Worm (Caenorhabditis elegans) whole organism, mixed stage, embryonic: Measurements from ENCODE around the gene gtf-2F2.

Experiments
- bed-3 ChIP-seq: fragments of 200-800 bp; sonication (Bioruptor generic); optimal IDR thresholded peaks from 3 replicates; lab custom pipeline; 2018; ENCODE audit warnings: mild to moderate bottlenecking, missing genetic modification characterization, moderate library complexity, missing compliant biosample characterization
- blmp-1 ChIP-seq: fragments of 150-350 bp; optimal IDR thresholded peaks from 2 replicates; lab custom pipeline; 2014; ENCODE audit warnings: missing biosample characterization, missing genetic modification characterization
- ceh-39 ChIP-seq: fragments of 150-350 bp; optimal IDR thresholded peaks from 2 replicates; lab custom pipeline; 2014; ENCODE audit warnings: missing biosample characterization, missing genetic modification characterization
- ceh-43 ChIP-seq: fragments of 200-800 bp; sonication (Bioruptor generic); optimal IDR thresholded peaks from 2 replicates; lab custom pipeline; 2018; ENCODE audit warnings: mild to moderate bottlenecking, missing genetic modification characterization, moderate library complexity, missing compliant biosample characterization
- ceh-83 ChIP-seq: fragments of 200-800 bp; sonication (Bioruptor generic); optimal IDR thresholded peaks from 2 replicates; lab custom pipeline; 2018; ENCODE audit warnings: mild to moderate bottlenecking, missing genetic modification characterization, missing compliant biosample characterization
- ces-1 ChIP-seq: fragments of 150-350 bp; optimal IDR thresholded peaks from 2 replicates; lab custom pipeline; 2014; ENCODE audit warnings: missing biosample characterization, missing genetic modification reagents, missing genetic modification characterization
- cnd-1 ChIP-seq: fragments of 200-800 bp; sonication (Bioruptor generic); optimal IDR thresholded peaks from 2 replicates; lab custom pipeline; 2018; ENCODE audit warnings: mild to moderate bottlenecking, missing genetic modification characterization, missing compliant biosample characterization
- drap-1 ChIP-seq: fragments of 200-800 bp; sonication (Bioruptor generic); optimal IDR thresholded peaks from 3 replicates; lab custom pipeline; 2018; ENCODE audit warnings: mild to moderate bottlenecking, missing genetic modification characterization, missing compliant biosample characterization
- elt-3 ChIP-seq: fragments of 150-350 bp; optimal IDR thresholded peaks from 2 replicates; lab custom pipeline; 2014; ENCODE audit warnings: missing biosample characterization, missing genetic modification characterization
- flh-1 ChIP-seq: fragments of 200-800 bp; sonication (Bioruptor generic); optimal IDR thresholded peaks from 2 replicates; lab custom pipeline; 2018; ENCODE audit warnings: mild to moderate bottlenecking, missing genetic modification characterization, moderate library complexity, missing compliant biosample characterization
- ham-2 ChIP-seq: fragments of 200-800 bp; sonication (Bioruptor generic); optimal IDR thresholded peaks from 2 replicates; lab custom pipeline; 2018; ENCODE audit warnings: mild to moderate bottlenecking, missing genetic modification characterization, missing compliant biosample characterization
- hlh-1 ChIP-seq: fragments of 150-350 bp; optimal IDR thresholded peaks from 2 replicates; lab custom pipeline; 2014; ENCODE audit warnings: missing biosample characterization, missing genetic modification reagents, missing genetic modification characterization
- lin-13 ChIP-seq: fragments of 150-350 bp; optimal IDR thresholded peaks from 2 replicates; lab custom pipeline; 2014; ENCODE audit warnings: missing biosample characterization, missing genetic modification characterization
- lsy-2 ChIP-seq: fragments of 150-350 bp; optimal IDR thresholded peaks from 2 replicates; lab custom pipeline; 2014; ENCODE audit warnings: missing biosample characterization, missing genetic modification characterization
- mab-5 ChIP-seq: fragments of 150-350 bp; optimal IDR thresholded peaks from 2 replicates; lab custom pipeline; 2014; ENCODE audit warnings: missing biosample characterization, missing genetic modification characterization
- mep-1 ChIP-seq: fragments of 150-350 bp; optimal IDR thresholded peaks from 2 replicates; lab custom pipeline; 2017; ENCODE audit warnings: missing biosample characterization, missing genetic modification reagents, missing genetic modification characterization, inconsistent platforms
- mls-2 ChIP-seq: sonication (generic microtip); optimal IDR thresholded peaks from 2 replicates; lab custom pipeline; 2016; ENCODE audit warnings: mild to moderate bottlenecking, missing genetic modification characterization, moderate library complexity, missing compliant biosample characterization
- nhr-12 ChIP-seq: fragments of 150-350 bp; optimal IDR thresholded peaks from 2 replicates; lab custom pipeline; 2014; ENCODE audit warnings: missing biosample characterization, missing genetic modification characterization
- nhr-2 ChIP-seq: fragments of 150-350 bp; optimal IDR thresholded peaks from 2 replicates; lab custom pipeline; 2014; ENCODE audit warnings: missing biosample characterization, missing genetic modification characterization
- nhr-237 ChIP-seq: fragments of 150-350 bp; optimal IDR thresholded peaks from 2 replicates; lab custom pipeline; 2014; ENCODE audit warnings: missing biosample characterization, missing genetic modification characterization
- nhr-28 ChIP-seq: fragments of 150-350 bp; optimal IDR thresholded peaks from 2 replicates; lab custom pipeline; 2014; ENCODE audit warnings: missing biosample characterization, missing genetic modification characterization
- nhr-76 ChIP-seq: sonication (generic microtip); optimal IDR thresholded peaks from 2 replicates; lab custom pipeline; 2017; ENCODE audit warnings: missing biosample characterization, missing genetic modification characterization
- pha-4 ChIP-seq: fragments of 150-350 bp; optimal IDR thresholded peaks from 2 replicates; lab custom pipeline; 2018; ENCODE audit warnings: missing biosample characterization, missing genetic modification reagents, missing genetic modification characterization
- sem-2 ChIP-seq: fragments of 200-800 bp; sonication (Bioruptor generic); optimal IDR thresholded peaks from 2 replicates; lab custom pipeline; 2018; ENCODE audit warnings: mild to moderate bottlenecking, missing genetic modification characterization, missing compliant biosample characterization
- snpc-4 ChIP-seq: fragments of 150-350 bp; optimal IDR thresholded peaks from 2 replicates; lab custom pipeline; 2014; ENCODE audit warnings: missing biosample characterization, missing genetic modification characterization
- sptf-1 ChIP-seq: sonication (generic microtip); optimal IDR thresholded peaks from 2 replicates; lab custom pipeline; 2017; ENCODE audit warnings: mild to moderate bottlenecking, missing genetic modification characterization, moderate library complexity, missing compliant biosample characterization
- tbx-8 ChIP-seq: fragments of 200-800 bp; sonication (Bioruptor generic); optimal IDR thresholded peaks from 2 replicates; lab custom pipeline; 2018; ENCODE audit warnings: mild to moderate bottlenecking, missing genetic modification characterization, moderate library complexity, missing compliant biosample characterization
- unc-120 ChIP-seq: sonication (generic microtip); optimal IDR thresholded peaks from 2 replicates; lab custom pipeline; 2017; ENCODE audit warnings: missing genetic modification characterization, missing compliant biosample characterization; ENCODE audit not compliant: poor library complexity, severe bottlenecking
- unc-39 ChIP-seq: fragments of 150-350 bp; optimal IDR thresholded peaks from 2 replicates; lab custom pipeline; 2014; ENCODE audit warnings: missing biosample characterization, missing genetic modification characterization
- zip-8 ChIP-seq: fragments of 150-350 bp; optimal IDR thresholded peaks from 2 replicates; lab custom pipeline; 2014; ENCODE audit warnings: missing biosample characterization, missing genetic modification characterization
- ztf-11 ChIP-seq: fragments of 150-350 bp; optimal IDR thresholded peaks from 2 replicates; lab custom pipeline; 2014; ENCODE audit warnings: missing biosample characterization, missing genetic modification characterization

The gtf-2F2 gene

ce11 chrV:18969590-18970105 is 24.1 kb upstream of the gtf-2F2 start, which contains the start of gene Y39B6A.42:
Gene Y39B6A.42 (minus strand): TSS chrV:18969640.
- no peak for TF ChIP-seq ceh-43 (GFP tag; lab: Kevin White, UChicago)

DNA sequence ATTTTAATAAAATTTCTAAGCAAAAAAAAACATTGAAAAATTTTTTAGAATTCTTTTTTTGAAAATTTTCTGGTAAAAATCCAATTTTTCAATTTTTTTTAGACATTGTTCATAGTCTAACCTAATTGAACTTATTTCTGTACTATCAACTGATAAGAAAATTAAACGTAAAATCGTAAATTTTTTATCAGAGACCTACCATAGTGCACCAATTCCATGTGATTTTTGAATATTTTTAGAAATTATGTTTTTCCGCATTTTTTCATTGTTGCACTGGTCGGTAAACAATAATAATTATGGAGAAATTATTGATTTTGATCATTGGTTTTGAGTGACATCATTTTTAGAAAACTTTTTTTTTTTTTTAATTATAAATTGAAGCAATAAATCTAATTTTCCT is 17.2 kb upstream of the gtf-2F2 start:
- no peak for TF ChIP-seq snpc-4 (tag; lab: Kevin White, UChicago)
- no peak for TF ChIP-seq sem-2 (GFP tag; lab: Kevin White, UChicago)
- no peak for TF ChIP-seq nhr-28 (tag; lab: Kevin White, UChicago)
- no peak for TF ChIP-seq ceh-83
- TF ChIP-seq blmp-1 (tag; lab: Kevin White, UChicago): no peak
- no peak for TF ChIP-seq nhr-2 (tag; lab: Kevin White, UChicago)
- TF ChIP-seq ham-2 (GFP tag; lab: Kevin White, UChicago): no peak
- no peak for TF ChIP-seq elt-3 (tag; lab: Kevin White, UChicago)
- no peak for TF ChIP-seq nhr-76 (tag; lab: Kevin White, UChicago)
- TF ChIP-seq pha-4 (tag; lab: Kevin White, UChicago): no peak
- TF ChIP-seq mab-5 (tag; lab: Kevin White, UChicago): no peak
- no peak for TF ChIP-seq mls-2 (tag; lab: Kevin White, UChicago)
- no peak for TF ChIP-seq nhr-12 (tag; lab: Kevin White, UChicago)
- TF ChIP-seq flh-1 (GFP tag; lab: Kevin White, UChicago): no peak
- TF ChIP-seq bed-3 (GFP tag; lab: Kevin White, UChicago): no peak
- TF ChIP-seq sptf-1 (tag; lab: Kevin White, UChicago): no peak
- TF ChIP-seq, all 35 proteins: peak for 0

DNA sequence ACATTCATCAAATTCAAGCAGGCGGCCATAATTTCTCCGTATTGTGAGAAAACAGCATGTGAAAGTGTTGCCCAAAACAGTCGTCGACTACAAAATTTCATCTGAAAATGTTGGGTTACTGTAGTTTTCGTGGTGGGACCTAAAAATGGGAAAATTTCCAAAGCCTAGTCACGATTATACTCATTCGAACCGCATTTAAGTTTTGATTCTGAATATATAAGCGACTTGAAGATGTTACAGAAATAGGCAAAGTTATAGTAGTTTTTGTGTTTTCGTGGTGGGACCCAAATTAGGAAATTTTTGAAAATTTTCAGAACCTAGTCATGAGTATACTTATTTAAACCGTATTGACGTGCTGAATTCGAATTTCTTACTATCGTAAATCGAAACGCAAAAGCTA is 15.9 kb upstream of the gtf-2F2 start, which contains the start of gene Y39B6A.41:
Gene Y39B6A.41 (minus strand): TSS at position 101 of the 400 bp plus-strand sequence.
- no peak for TF ChIP-seq bed-3 (GFP tag; lab: Kevin White, UChicago)
- no peak for TF ChIP-seq sptf-1 (tag; lab: Kevin White, UChicago)
- no peak for TF ChIP-seq cnd-1
- TF ChIP-seq zip-8 (tag; lab: Kevin White, UChicago): no peak
- no peak for TF ChIP-seq hlh-1 (tag; lab: Kevin White, UChicago)
- TF ChIP-seq nhr-76 (tag; lab: Kevin White, UChicago): no peak
- TF ChIP-seq lin-13: no peak
- no peak for TF ChIP-seq blmp-1 (tag; lab: Kevin White, UChicago)
- no peak for TF ChIP-seq nhr-12 (tag; lab: Kevin White, UChicago)
- TF ChIP-seq nhr-237: no peak
- TF ChIP-seq ces-1 (GFP tag; lab: Kevin White, UChicago): no peak
- no peak for TF ChIP-seq lsy-2
- TF ChIP-seq mep-1 (tag; lab: Kevin White, UChicago): no peak
- TF ChIP-seq ztf-11 (tag; lab: Kevin White, UChicago): no peak
- no peak for TF ChIP-seq snpc-4 (tag; lab: Kevin White, UChicago)
- no peak for TF ChIP-seq mls-2 (tag; lab: Kevin White, UChicago)
- TF ChIP-seq ham-2 (GFP tag; lab: Kevin White, UChicago): no peak
- no peak for TF ChIP-seq ceh-43 (GFP tag; lab: Kevin White, UChicago)

DNA sequence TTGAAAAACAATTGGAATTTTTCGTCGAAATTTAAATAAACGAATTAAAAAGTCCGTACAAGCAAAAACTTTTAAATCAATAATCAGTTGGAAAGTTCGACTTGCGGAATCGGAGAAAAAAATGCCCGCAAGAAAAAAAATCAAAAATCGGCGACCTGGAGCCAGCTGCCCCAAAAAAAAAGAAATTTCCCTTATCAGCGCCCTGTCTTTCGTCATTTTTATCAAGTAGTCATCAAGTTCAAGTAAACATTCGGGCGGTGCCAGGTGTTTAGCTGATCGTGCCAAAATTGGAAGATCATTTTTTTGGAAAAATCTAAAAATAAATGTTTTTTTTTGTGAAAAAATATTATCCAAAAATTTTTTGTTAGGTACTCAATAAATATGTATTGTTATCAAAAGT is 15.4 kb upstream of the gtf-2F2 start:
- TF ChIP-seq ceh-39 (tag; lab: Kevin White, UChicago) (no peak), nhr-28 (tag; lab: Kevin White, UChicago) (no peak), drap-1 (GFP tag; lab: Kevin White, UChicago) (no peak), lsy-2 (no peak), nhr-237 (no peak), hlh-1 (tag; lab: Kevin White, UChicago) (no peak), unc-120 (no peak), ceh-83 (no peak), nhr-12 (tag; lab: Kevin White, UChicago) (no peak), mls-2 (tag; lab: Kevin White, UChicago) (no peak), unc-39 (tag; lab: Kevin White, UChicago) (no peak), ham-2 (GFP tag; lab: Kevin White, UChicago) (no peak), cnd-1 (no peak), lin-13 (no peak), ceh-43 (GFP tag; lab: Kevin White, UChicago) (no peak), tbx-8 (no peak), sptf-1 (tag; lab: Kevin White, UChicago) (no peak), pha-4 (tag; lab: Kevin White, UChicago) (no peak), mep-1 (tag; lab: Kevin White, UChicago) (no peak), ztf-11 (tag; lab: Kevin White, UChicago) (no peak)
